Worm (Caenorhabditis elegans) whole organism, L1 larva: Measurements from ENCODE around the gene mcm-6.

ENCODE experiments used
- C16A3.4 ChIP-seq: fragments of 150-350 bp; optimal IDR thresholded peaks from 2 replicates; lab custom pipeline; 2014; ENCODE audit warnings: missing biosample characterization, missing genetic modification characterization
- Y116A8C.19 ChIP-seq: sonication (generic microtip); optimal IDR thresholded peaks from 2 replicates; lab custom pipeline; 2016; ENCODE audit warnings: missing compliant biosample characterization, missing genetic modification characterization, borderline replicate concordance
- aha-1 ChIP-seq: fragments of 150-350 bp; optimal IDR thresholded peaks from 2 replicates; lab custom pipeline; 2014; ENCODE audit warnings: missing biosample characterization, missing genetic modification characterization
- aly-2 ChIP-seq: fragments of 150-350 bp; optimal IDR thresholded peaks from 2 replicates; lab custom pipeline; 2014; ENCODE audit warnings: missing biosample characterization, missing genetic modification characterization
- ama-1 ChIP-seq: fragments of 150-350 bp; optimal IDR thresholded peaks from 2 replicates; lab custom pipeline; 2014
- blmp-1 ChIP-seq: fragments of 150-350 bp; optimal IDR thresholded peaks from 2 replicates; lab custom pipeline; 2014; ENCODE audit warnings: missing biosample characterization, missing genetic modification characterization
- ceh-63 ChIP-seq: fragments of 200-800 bp; sonication (Bioruptor generic); optimal IDR thresholded peaks from 2 replicates; lab custom pipeline; 2018; ENCODE audit warnings: mild to moderate bottlenecking, missing genetic modification characterization, missing compliant biosample characterization
- ceh-90 ChIP-seq: sonication (generic microtip); optimal IDR thresholded peaks from 2 replicates; lab custom pipeline; 2016; ENCODE audit warnings: missing genetic modification characterization, missing compliant biosample characterization
- ces-1 ChIP-seq: fragments of 150-350 bp; optimal IDR thresholded peaks from 2 replicates; lab custom pipeline; 2014; ENCODE audit warnings: missing biosample characterization, missing genetic modification reagents, missing genetic modification characterization
- efl-1 ChIP-seq, 4 experiments: fragments of 150-350 bp; optimal IDR thresholded peaks in 3 of 4; peaks in 1 of 4; 1 replicate in 1 of 4; 2 replicates in 3 of 4; lab custom pipeline; 2014; ENCODE audit warnings: missing biosample characterization in 2 of 4, missing genetic modification characterization in 2 of 4, missing genetic modification reagents in 2 of 4
- efl-3 ChIP-seq: fragments of 200-800 bp; sonication (Bioruptor generic); optimal IDR thresholded peaks from 2 replicates; lab custom pipeline; 2018; ENCODE audit warnings: mild to moderate bottlenecking, missing genetic modification characterization, missing compliant biosample characterization
- elt-2 ChIP-seq: sonication (generic microtip); optimal IDR thresholded peaks from 2 replicates; lab custom pipeline; 2016; ENCODE audit warnings: missing genetic modification characterization, mild to moderate bottlenecking, inconsistent platforms, missing compliant biosample characterization, missing genetic modification reagents
- elt-3 ChIP-seq, 6 experiments: fragments of 150-350 bp in 1 of 6; sonication (generic microtip); optimal IDR thresholded peaks; 2 replicates each; lab custom pipeline; 2017 to 2018; ENCODE audit warnings: missing biosample characterization in 6 of 6, missing genetic modification characterization in 6 of 6, inconsistent platforms in 1 of 6
- ets-5 ChIP-seq: fragments of 200-800 bp; sonication (Bioruptor generic); IDR thresholded peaks from 2 replicates; pipeline ENCODE4 v1.3.6; 2022; ENCODE audit warnings: missing genetic modification characterization, missing compliant biosample characterization
- fkh-10 ChIP-seq: sonication (generic microtip); optimal IDR thresholded peaks from 2 replicates; lab custom pipeline; 2017; ENCODE audit warnings: missing biosample characterization, missing genetic modification reagents, missing genetic modification characterization
- fkh-4 ChIP-seq: sonication (generic microtip); optimal IDR thresholded peaks from 2 replicates; lab custom pipeline; 2016; ENCODE audit warnings: missing compliant biosample characterization, missing genetic modification characterization, borderline replicate concordance
- fkh-8 ChIP-seq: sonication (generic microtip); optimal IDR thresholded peaks from 2 replicates; lab custom pipeline; 2016; ENCODE audit warnings: mild to moderate bottlenecking, missing genetic modification characterization, missing compliant biosample characterization
- grh-1 ChIP-seq: fragments of 200-800 bp; sonication (Bioruptor generic); IDR thresholded peaks from 2 replicates; pipeline ENCODE4 v1.3.6; 2022; ENCODE audit warnings: missing genetic modification reagents, missing genetic modification characterization, missing compliant biosample characterization
- hlh-17 ChIP-seq: fragments of 200-800 bp; sonication (Bioruptor generic); optimal IDR thresholded peaks from 2 replicates; lab custom pipeline; 2018; ENCODE audit warnings: missing genetic modification characterization, mild to moderate bottlenecking, missing compliant biosample characterization, moderate library complexity, borderline replicate concordance
- hlh-4 ChIP-seq: sonication (generic microtip); optimal IDR thresholded peaks from 2 replicates; lab custom pipeline; 2016; ENCODE audit warnings: mild to moderate bottlenecking, missing genetic modification characterization, missing compliant biosample characterization
- irx-1 ChIP-seq: sonication (generic microtip); optimal IDR thresholded peaks from 2 replicates; lab custom pipeline; 2016; ENCODE audit warnings: missing genetic modification characterization, missing compliant biosample characterization
- isw-1 ChIP-seq: fragments of 200-800 bp; sonication (Bioruptor generic); IDR thresholded peaks from 2 replicates; pipeline ENCODE4 v1.3.6; 2022; ENCODE audit warnings: missing genetic modification characterization, missing compliant biosample characterization
- jun-1 ChIP-seq: fragments of 150-350 bp; optimal IDR thresholded peaks from 2 replicates; lab custom pipeline; 2014; ENCODE audit warnings: missing biosample characterization, missing genetic modification reagents, missing genetic modification characterization
- lin-14 ChIP-seq: fragments of 200-800 bp; sonication (Bioruptor generic); optimal IDR thresholded peaks from 2 replicates; lab custom pipeline; 2018; ENCODE audit warnings: mild to moderate bottlenecking, missing genetic modification characterization, moderate library complexity, missing compliant biosample characterization
- lin-35 ChIP-seq, 2 experiments: fragments of 150-350 bp; optimal IDR thresholded peaks; 2 replicates each; lab custom pipeline; 2014; ENCODE audit warnings: missing biosample characterization in 2 of 2, missing genetic modification characterization in 2 of 2, missing genetic modification reagents in 2 of 2
- lin-39 ChIP-seq: fragments of 150-350 bp; optimal IDR thresholded peaks from 2 replicates; lab custom pipeline; 2014; ENCODE audit warnings: missing biosample characterization, missing genetic modification reagents, missing genetic modification characterization
- lir-3 ChIP-seq: sonication (generic microtip); optimal IDR thresholded peaks from 2 replicates; lab custom pipeline; 2016; ENCODE audit warnings: mild to moderate bottlenecking, missing genetic modification characterization, moderate library complexity, missing compliant biosample characterization; ENCODE audit not compliant: poor library complexity
- lsy-2 ChIP-seq, 2 experiments: fragments of 150-350 bp; optimal IDR thresholded peaks; 2 replicates each; lab custom pipeline; 2014; ENCODE audit warnings: missing biosample characterization in 2 of 2, missing genetic modification characterization in 2 of 2
- mdl-1 ChIP-seq, 2 experiments: fragments of 150-350 bp; optimal IDR thresholded peaks; 2 replicates each; lab custom pipeline; 2014 to 2017; ENCODE audit warnings: missing biosample characterization in 2 of 2, missing genetic modification characterization in 2 of 2, inconsistent platforms in 1 of 2
- mef-2 ChIP-seq: fragments of 150-350 bp; optimal IDR thresholded peaks from 2 replicates; lab custom pipeline; 2014; ENCODE audit warnings: missing biosample characterization, missing genetic modification characterization
- nhr-11 ChIP-seq: fragments of 150-350 bp; optimal IDR thresholded peaks from 2 replicates; lab custom pipeline; 2014; ENCODE audit warnings: missing biosample characterization, missing genetic modification characterization
- nhr-237 ChIP-seq: fragments of 150-350 bp; optimal IDR thresholded peaks from 2 replicates; lab custom pipeline; 2014; ENCODE audit warnings: missing biosample characterization, missing genetic modification characterization
- nhr-28 ChIP-seq: fragments of 150-350 bp; optimal IDR thresholded peaks from 2 replicates; lab custom pipeline; 2014; ENCODE audit warnings: missing biosample characterization, missing genetic modification characterization
- nhr-77 ChIP-seq: fragments of 150-350 bp; optimal IDR thresholded peaks from 2 replicates; lab custom pipeline; 2014; ENCODE audit warnings: missing biosample characterization, missing genetic modification characterization
- nhr-84 ChIP-seq: sonication (generic microtip); optimal IDR thresholded peaks from 2 replicates; lab custom pipeline; 2017; ENCODE audit warnings: missing biosample characterization, missing genetic modification characterization
- nhr-85 ChIP-seq: sonication (generic microtip); peaks from one replicate; lab custom pipeline; 2016; ENCODE audit warnings: missing genetic modification characterization, inconsistent platforms, missing compliant biosample characterization
- nhr-90 ChIP-seq: sonication (generic microtip); optimal IDR thresholded peaks from 2 replicates; lab custom pipeline; 2016; ENCODE audit warnings: mild to moderate bottlenecking, missing genetic modification characterization, missing compliant biosample characterization; ENCODE audit not compliant: poor library complexity
- pag-3 ChIP-seq: sonication (generic microtip); optimal IDR thresholded peaks from 2 replicates; lab custom pipeline; 2017; ENCODE audit warnings: missing genetic modification characterization, mild to moderate bottlenecking, missing compliant biosample characterization, antibody characterized with exemption, borderline replicate concordance; ENCODE audit not compliant: insufficient read depth
- pax-3 ChIP-seq: fragments of 200-800 bp; sonication (Bioruptor generic); optimal IDR thresholded peaks from 2 replicates; lab custom pipeline; 2018; ENCODE audit warnings: mild to moderate bottlenecking, missing genetic modification characterization, moderate library complexity, missing compliant biosample characterization
- pqm-1 ChIP-seq: sonication (generic microtip); optimal IDR thresholded peaks from 3 replicates; lab custom pipeline; 2017; ENCODE audit warnings: missing biosample characterization, missing genetic modification characterization
- snpc-4 ChIP-seq: fragments of 150-350 bp; optimal IDR thresholded peaks from 2 replicates; lab custom pipeline; 2014; ENCODE audit warnings: missing biosample characterization, missing genetic modification characterization
- snu-23 ChIP-seq: sonication (generic microtip); optimal IDR thresholded peaks from 2 replicates; lab custom pipeline; 2016; ENCODE audit warnings: missing genetic modification characterization, missing compliant biosample characterization
- sptf-1 ChIP-seq: fragments of 150-350 bp; optimal IDR thresholded peaks from 2 replicates; lab custom pipeline; 2014; ENCODE audit warnings: missing biosample characterization, missing genetic modification characterization
- sup-37 ChIP-seq: fragments of 200-800 bp; sonication (Bioruptor generic); optimal IDR thresholded peaks from 2 replicates; lab custom pipeline; 2018; ENCODE audit warnings: mild to moderate bottlenecking, missing genetic modification characterization, missing compliant biosample characterization
- tlp-1 ChIP-seq: fragments of 150-350 bp; optimal IDR thresholded peaks from 2 replicates; lab custom pipeline; 2014; ENCODE audit warnings: missing biosample characterization, missing genetic modification characterization
- unc-130 ChIP-seq: fragments of 150-350 bp; optimal IDR thresholded peaks from 2 replicates; lab custom pipeline; 2017; ENCODE audit warnings: missing biosample characterization, missing genetic modification characterization, inconsistent platforms
- unc-30 ChIP-seq: sonication (generic microtip); optimal IDR thresholded peaks from 2 replicates; lab custom pipeline; 2017; ENCODE audit warnings: missing biosample characterization, missing genetic modification characterization
- unc-62 ChIP-seq: fragments of 150-350 bp; optimal IDR thresholded peaks from 2 replicates; lab custom pipeline; 2014; ENCODE audit warnings: missing biosample characterization, missing genetic modification reagents, missing genetic modification characterization
- vab-15 ChIP-seq: sonication (generic microtip); optimal IDR thresholded peaks from 2 replicates; lab custom pipeline; 2017; ENCODE audit warnings: missing genotype, mild to moderate bottlenecking, missing genetic modification characterization, missing compliant biosample characterization
- zip-4 ChIP-seq: fragments of 200-800 bp; sonication (Bioruptor generic); optimal IDR thresholded peaks from 2 replicates; lab custom pipeline; 2018; ENCODE audit warnings: mild to moderate bottlenecking, missing genetic modification characterization, moderate library complexity, missing compliant biosample characterization

mcm-6 gene

ce11 chrIII:9823748-9824147, 29.6 kb downstream of the mcm-6 start:
- no peak for TF ChIP-seq jun-1
- TF ChIP-seq nhr-85 (tag; lab: Kevin White, UChicago) = peak; percentile 51

ce11 chrIII:9824330-9824934, 30.3 kb downstream of the mcm-6 start, which contains the start of gene lin-52:
TSS of gene lin-52 (minus strand) at chrIII:9824750.
- TF ChIP-seq nhr-11 (tag; lab: Kevin White, UChicago) (no peak), isw-1 (no peak), nhr-90 (peak; percentile 43), jun-1 (no peak), lin-35 (GFP tag; optimal IDR thresholded peaks at IDR 0.05; lab: Kevin White, UChicago) (no peak), sup-37 (GFP tag; lab: Kevin White, UChicago) (no peak), elt-2 (peak; percentile 11), unc-62 (GFP tag; lab: Kevin White, UChicago) (no peak), C16A3.4 (no peak), nhr-28 (tag; lab: Kevin White, UChicago) (no peak), snpc-4 (tag; lab: Kevin White, UChicago) (no peak), nhr-237 (tag; lab: Kevin White, UChicago) (no peak), aha-1 (tag; lab: Kevin White, UChicago) (no peak), sptf-1 (tag; lab: Kevin White, UChicago) (no peak), nhr-77 (tag; lab: Kevin White, UChicago) (no peak), lir-3 (tag; lab: Kevin White, UChicago) (no peak), lin-14 (GFP tag; lab: Kevin White, UChicago) (no peak), hlh-17 (GFP tag; lab: Kevin White, UChicago) (no peak), elt-3 (tag; optimal IDR thresholded peaks at IDR 0.05; lab: Kevin White, UChicago) (no peak), mdl-1 (tag; optimal IDR thresholded peaks at IDR 0.05; lab: Kevin White, UChicago) (no peak), lsy-2 (tag; optimal IDR thresholded peaks at IDR 0.05; lab: Kevin White, UChicago) (no peak), snu-23 (GFP tag; lab: Kevin White, UChicago) (no peak), ces-1 (GFP tag; lab: Kevin White, UChicago) (no peak), fkh-4 (tag; lab: Kevin White, UChicago) (no peak), nhr-85 (tag; lab: Kevin White, UChicago) (peak; percentile 81), mef-2 (tag; lab: Kevin White, UChicago) (no peak), pqm-1 (tag; lab: Kevin White, UChicago) (no peak), efl-1 (optimal IDR thresholded peaks at IDR 0.05; lab: Kevin White, UChicago) (no peak), efl-1 (GFP tag; optimal IDR thresholded peaks at IDR 0.05 in 1 of 2; lab: Kevin White, UChicago) (no peak), ceh-63 (no peak), tlp-1 (tag; lab: Kevin White, UChicago) (no peak), unc-130 (tag; lab: Kevin White, UChicago) (no peak), fkh-10 (no peak), efl-3 (no peak), aly-2 (tag; lab: Kevin White, UChicago) (no peak), zip-4 (GFP tag; lab: Kevin White, UChicago) (no peak), irx-1 (tag; lab: Kevin White, UChicago) (no peak), fkh-8 (tag; lab: Kevin White, UChicago) (no peak), unc-30 (tag; lab: Kevin White, UChicago) (no peak), blmp-1 (tag; lab: Kevin White, UChicago) (no peak), grh-1 (GFP tag; lab: Robert Waterston, UW) (0 out of 2 replicates have a peak, but pooled peaks have one; percentile 9), lin-39 (tag; lab: Kevin White, UChicago) (no peak), ceh-90 (tag; lab: Kevin White, UChicago) (no peak), ets-5 (GFP tag; lab: Robert Waterston, UW) (no peak), hlh-4 (tag; lab: Kevin White, UChicago) (no peak), nhr-84 (no peak), pag-3 (tag; lab: Kevin White, UChicago) (no peak), vab-15 (tag; lab: Kevin White, UChicago) (no peak), Y116A8C.19 (tag; lab: Kevin White, UChicago) (no peak), pax-3 (tag; lab: Kevin White, UChicago) (no peak), ama-1 (lab: Kevin White, UChicago) (peak; percentile 87)
